Fruit fly (Drosophila melanogaster) whole organism, pupa: ENCODE measurements around the gene Tet.

Source experiments
- CG10348 ChIP-seq: fragments of 200-800 bp; sonication (Bioruptor generic); IDR thresholded peaks from 2 replicates; pipeline ENCODE4 v1.3.6; 2022; ENCODE audit warnings: missing biosample characterization, missing genetic modification characterization
- CG14655 ChIP-seq: fragments of 200-800 bp; sonication (Bioruptor generic); optimal IDR thresholded peaks from 3 replicates; lab custom pipeline; 2017; ENCODE audit warnings: mild to moderate bottlenecking, missing biosample characterization, missing genetic modification reagents, missing genetic modification characterization
- CG32121 ChIP-seq: fragments of 200-800 bp; sonication (Bioruptor generic); IDR thresholded peaks from 2 replicates; pipeline ENCODE4 v1.3.6; 2022; ENCODE audit warnings: missing biosample characterization, missing genetic modification characterization
- CG8159 ChIP-seq: fragments of 200-800 bp; sonication (Bioruptor generic); optimal IDR thresholded peaks from 3 replicates; lab custom pipeline; 2018; ENCODE audit warnings: missing biosample characterization, mild to moderate bottlenecking, missing genetic modification characterization, moderate library complexity
- CG9948 ChIP-seq: fragments of 200-800 bp; sonication (Bioruptor generic); optimal IDR thresholded peaks from 2 replicates; lab custom pipeline; 2018; ENCODE audit warnings: missing biosample characterization, mild to moderate bottlenecking, missing genetic modification characterization, moderate library complexity
- Pif1A ChIP-seq: fragments of 200-800 bp; sonication (Bioruptor generic); optimal IDR thresholded peaks from 3 replicates; lab custom pipeline; 2016; ENCODE audit warnings: missing biosample characterization, missing genetic modification characterization
- Pif1B ChIP-seq: fragments of 200-800 bp; sonication (Bioruptor generic); optimal IDR thresholded peaks from 3 replicates; lab custom pipeline; 2016; ENCODE audit warnings: missing biosample characterization, missing genetic modification characterization

DNA sequence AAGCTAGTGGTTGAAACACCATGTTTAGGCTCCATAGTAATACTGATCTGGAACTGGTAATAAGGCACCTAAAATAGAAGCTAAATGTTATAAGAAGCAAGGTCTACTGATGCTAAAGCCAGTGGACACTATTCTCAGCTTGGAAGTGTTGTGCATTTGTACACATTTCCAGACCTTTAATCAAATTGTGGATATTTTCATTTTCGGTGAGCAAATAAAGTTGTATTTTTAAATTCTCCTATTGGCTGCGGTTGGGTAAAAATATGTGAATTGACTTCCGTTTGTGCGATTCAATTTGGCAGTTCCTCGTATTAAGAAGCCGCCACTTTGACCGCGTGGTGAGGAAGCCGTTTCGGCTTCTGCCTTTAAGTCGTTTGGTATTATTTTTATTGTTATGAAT is 37.6 kb upstream of the Tet start, which contains the start of gene CG9970:
- TF ChIP-seq CG10348 (GFP tag; lab: Robert Waterston, UW) (no peak), CG32121 (GFP tag; lab: Robert Waterston, UW) (no peak), CG8159 (no peak), Pif1A (GFP tag; lab: Kevin White, UChicago) (no peak), Pif1B (GFP tag; lab: Kevin White, UChicago) (no peak), CG14655 (no peak), CG9948 (no peak)
